Worm (Caenorhabditis elegans) whole organism, L2 larva: ENCODE measurements around the gene K09D9.3.

Experiments used
- C34F6.9 ChIP-seq: fragments of 150-350 bp; optimal IDR thresholded peaks from 2 replicates; lab custom pipeline; 2014; ENCODE audit warnings: missing biosample characterization, missing genetic modification characterization
- F13H6.1 ChIP-seq: sonication (generic microtip); optimal IDR thresholded peaks from 2 replicates; lab custom pipeline; 2016; ENCODE audit warnings: missing genetic modification characterization, missing compliant biosample characterization
- R02D3.7 ChIP-seq: fragments of 150-350 bp; optimal IDR thresholded peaks from 2 replicates; lab custom pipeline; 2014; ENCODE audit warnings: missing biosample characterization, missing genetic modification characterization
- ZK546.5 ChIP-seq: sonication (generic microtip); optimal IDR thresholded peaks from 2 replicates; lab custom pipeline; 2017; ENCODE audit warnings: missing biosample characterization, missing genetic modification characterization
- alr-1 ChIP-seq: fragments of 150-350 bp; optimal IDR thresholded peaks from 2 replicates; lab custom pipeline; 2014; ENCODE audit warnings: missing biosample characterization, missing genetic modification characterization
- aly-2 ChIP-seq: fragments of 150-350 bp; optimal IDR thresholded peaks from 2 replicates; lab custom pipeline; 2014; ENCODE audit warnings: missing biosample characterization, missing genetic modification characterization
- ama-1 ChIP-seq: fragments of 150-350 bp; optimal IDR thresholded peaks from 2 replicates; lab custom pipeline; 2018; ENCODE audit warnings: inconsistent platforms
- blmp-1 ChIP-seq: sonication (generic microtip); optimal IDR thresholded peaks from 2 replicates; lab custom pipeline; 2017; ENCODE audit warnings: missing genetic modification characterization, mild to moderate bottlenecking, missing compliant biosample characterization, antibody characterized with exemption, moderate library complexity; ENCODE audit not compliant: insufficient read depth
- ceh-16 ChIP-seq: fragments of 150-350 bp; optimal IDR thresholded peaks from 2 replicates; lab custom pipeline; 2014; ENCODE audit warnings: missing biosample characterization, missing genetic modification characterization
- crh-2 ChIP-seq: sonication (generic microtip); optimal IDR thresholded peaks from 2 replicates; lab custom pipeline; 2017; ENCODE audit warnings: missing biosample characterization, missing genetic modification characterization
- dmd-4 ChIP-seq: sonication (generic microtip); optimal IDR thresholded peaks from 2 replicates; lab custom pipeline; 2017; ENCODE audit warnings: missing biosample characterization, missing genetic modification characterization
- fos-1 ChIP-seq: fragments of 150-350 bp; optimal IDR thresholded peaks from 2 replicates; lab custom pipeline; 2014; ENCODE audit warnings: missing biosample characterization, missing genetic modification characterization
- gmeb-1 ChIP-seq: fragments of 150-350 bp; optimal IDR thresholded peaks from 2 replicates; lab custom pipeline; 2014; ENCODE audit warnings: missing biosample characterization, missing genetic modification characterization
- lin-11 ChIP-seq: fragments of 150-350 bp; sonication (generic microtip); optimal IDR thresholded peaks from 2 replicates; lab custom pipeline; 2014; ENCODE audit warnings: missing biosample characterization, missing genetic modification characterization, inconsistent platforms, mixed read lengths
- lin-13 ChIP-seq: fragments of 150-350 bp; optimal IDR thresholded peaks from 2 replicates; lab custom pipeline; 2014; ENCODE audit warnings: missing biosample characterization, missing genetic modification reagents, missing genetic modification characterization
- lin-39 ChIP-seq: fragments of 150-350 bp; optimal IDR thresholded peaks from 2 replicates; lab custom pipeline; 2014; ENCODE audit warnings: missing biosample characterization, missing genetic modification reagents, missing genetic modification characterization
- lsy-2 ChIP-seq, 2 experiments: fragments of 150-350 bp in 1 of 2; sonication (generic microtip) in 1 of 2; optimal IDR thresholded peaks; 2 replicates each; lab custom pipeline; 2014 to 2017; ENCODE audit warnings: missing biosample characterization in 2 of 2, missing genetic modification characterization in 2 of 2
- mab-5 ChIP-seq: fragments of 150-350 bp; optimal IDR thresholded peaks from 2 replicates; lab custom pipeline; 2014; ENCODE audit warnings: missing biosample characterization, missing genetic modification characterization
- mbf-1 ChIP-seq: sonication (generic microtip); optimal IDR thresholded peaks from 2 replicates; lab custom pipeline; 2017; ENCODE audit warnings: missing biosample characterization, missing genetic modification characterization
- mdl-1 ChIP-seq, 2 experiments: fragments of 150-350 bp in 1 of 2; sonication (generic microtip) in 1 of 2; optimal IDR thresholded peaks; 2 replicates each; lab custom pipeline; 2017; ENCODE audit warnings: missing biosample characterization in 2 of 2, missing genetic modification characterization in 2 of 2
- nhr-10 ChIP-seq: sonication (generic microtip); optimal IDR thresholded peaks from 2 replicates; lab custom pipeline; 2017; ENCODE audit warnings: missing biosample characterization, missing genetic modification characterization
- nhr-11 ChIP-seq: fragments of 150-350 bp; optimal IDR thresholded peaks from 2 replicates; lab custom pipeline; 2014; ENCODE audit warnings: missing biosample characterization, missing genetic modification characterization
- nhr-12 ChIP-seq: fragments of 150-350 bp; optimal IDR thresholded peaks from 2 replicates; lab custom pipeline; 2014; ENCODE audit warnings: missing biosample characterization, missing genetic modification characterization
- nhr-129 ChIP-seq: fragments of 150-350 bp; optimal IDR thresholded peaks from 2 replicates; lab custom pipeline; 2014; ENCODE audit warnings: missing biosample characterization, missing genetic modification characterization
- nhr-21 ChIP-seq: fragments of 150-350 bp; optimal IDR thresholded peaks from 2 replicates; lab custom pipeline; 2014; ENCODE audit warnings: missing biosample characterization, missing genetic modification characterization
- nhr-23 ChIP-seq: fragments of 150-350 bp; optimal IDR thresholded peaks from 2 replicates; lab custom pipeline; 2014; ENCODE audit warnings: missing biosample characterization, missing genetic modification reagents, missing genetic modification characterization
- nhr-25 ChIP-seq: fragments of 150-350 bp; sonication (generic microtip); optimal IDR thresholded peaks from 3 replicates; lab custom pipeline; 2014; ENCODE audit warnings: missing biosample characterization, missing genetic modification characterization
- nhr-6 ChIP-seq: fragments of 150-350 bp; optimal IDR thresholded peaks from 2 replicates; lab custom pipeline; 2014; ENCODE audit warnings: missing biosample characterization, missing genetic modification characterization
- nhr-77 ChIP-seq: fragments of 150-350 bp; optimal IDR thresholded peaks from 2 replicates; lab custom pipeline; 2014; ENCODE audit warnings: missing biosample characterization, missing genetic modification characterization
- sem-4 ChIP-seq: fragments of 150-350 bp; optimal IDR thresholded peaks from 2 replicates; lab custom pipeline; 2014; ENCODE audit warnings: missing biosample characterization, missing genetic modification reagents, missing genetic modification characterization
- skn-1 ChIP-seq: sonication (generic microtip); optimal IDR thresholded peaks from 2 replicates; lab custom pipeline; 2017; ENCODE audit warnings: missing biosample characterization, missing genetic modification characterization
- sma-9 ChIP-seq, 2 experiments: fragments of 150-350 bp in 1 of 2; sonication (generic microtip) in 1 of 2; optimal IDR thresholded peaks; 2 replicates each; lab custom pipeline; 2014 to 2016; ENCODE audit warnings: missing genetic modification characterization in 2 of 2, mild to moderate bottlenecking in 1 of 2, missing biosample characterization in 1 of 2, missing compliant biosample characterization in 1 of 2, missing genetic modification reagents in 1 of 2, moderate library complexity in 1 of 2
- snpc-4 ChIP-seq: fragments of 150-350 bp; optimal IDR thresholded peaks from 2 replicates; lab custom pipeline; 2014; ENCODE audit warnings: missing biosample characterization, missing genetic modification characterization
- unc-39 ChIP-seq: fragments of 150-350 bp; optimal IDR thresholded peaks from 2 replicates; lab custom pipeline; 2014; ENCODE audit warnings: missing biosample characterization, missing genetic modification characterization
- unc-55 ChIP-seq: fragments of 150-350 bp; sonication (generic microtip); optimal IDR thresholded peaks from 3 replicates; lab custom pipeline; 2014; ENCODE audit warnings: missing biosample characterization, missing genetic modification reagents, missing genetic modification characterization
- unc-62 ChIP-seq: fragments of 150-350 bp; optimal IDR thresholded peaks from 2 replicates; lab custom pipeline; 2014; ENCODE audit warnings: missing biosample characterization, missing genetic modification reagents, missing genetic modification characterization
- zag-1 ChIP-seq: fragments of 150-350 bp; optimal IDR thresholded peaks from 2 replicates; lab custom pipeline; 2014; ENCODE audit warnings: missing biosample characterization, missing genetic modification characterization
- ztf-11 ChIP-seq: sonication (generic microtip); optimal IDR thresholded peaks from 2 replicates; lab custom pipeline; 2017; ENCODE audit warnings: missing biosample characterization, missing genetic modification characterization
- ztf-4 ChIP-seq: fragments of 150-350 bp; optimal IDR thresholded peaks from 2 replicates; lab custom pipeline; 2014; ENCODE audit warnings: missing biosample characterization, missing genetic modification characterization

K09D9.3 gene

ce11 chrV:4022309-4022708 lies 3.0 kb downstream of the K09D9.3 start, which contains the start of gene cyp-35A3:
Gene cyp-35A3, plus strand, starts transcription at chrV:4022609.
- no peak for TF ChIP-seq ztf-4 (tag; lab: Kevin White, UChicago)
- TF ChIP-seq unc-62 (GFP tag; lab: Kevin White, UChicago): no peak
- no peak for TF ChIP-seq aly-2 (tag; lab: Kevin White, UChicago)
- no peak for TF ChIP-seq gmeb-1 (tag; lab: Kevin White, UChicago)
- no peak for TF ChIP-seq nhr-21 (tag; lab: Kevin White, UChicago)
- no peak for TF ChIP-seq nhr-77 (tag; lab: Kevin White, UChicago)
- no peak for TF ChIP-seq lin-39
- no peak for TF ChIP-seq alr-1 (tag; lab: Kevin White, UChicago)
- TF ChIP-seq unc-55 (GFP tag; lab: Kevin White, UChicago): no peak
- no peak for TF ChIP-seq nhr-6 (tag; lab: Kevin White, UChicago)
- no peak for TF ChIP-seq ztf-11 (tag; lab: Kevin White, UChicago)
- no peak for TF ChIP-seq zag-1 (tag; lab: Kevin White, UChicago)
- TF ChIP-seq fos-1: no peak
- TF ChIP-seq nhr-11 (tag; lab: Kevin White, UChicago): no peak
- no peak for TF ChIP-seq mdl-1 (tag; optimal IDR thresholded peaks at IDR 0.05; lab: Kevin White, UChicago)

- no peak for TF ChIP-seq lin-13 (GFP tag; lab: Kevin White, UChicago)
- TF ChIP-seq ztf-11 (tag; lab: Kevin White, UChicago): no peak
- TF ChIP-seq nhr-10: no peak
- no peak for TF ChIP-seq nhr-77 (tag; lab: Kevin White, UChicago)
- no peak for TF ChIP-seq mab-5 (tag; lab: Kevin White, UChicago)
- TF ChIP-seq alr-1 (tag; lab: Kevin White, UChicago): no peak
- no peak for TF ChIP-seq sem-4 (tag; lab: Kevin White, UChicago)
- no peak for TF ChIP-seq unc-55 (GFP tag; lab: Kevin White, UChicago)
- no peak for TF ChIP-seq lin-39
- no peak for TF ChIP-seq C34F6.9
- TF ChIP-seq snpc-4 (tag; lab: Kevin White, UChicago): no peak
- TF ChIP-seq zag-1 (tag; lab: Kevin White, UChicago): no peak
- no peak for TF ChIP-seq nhr-12
- peak; percentile 67 for TF ChIP-seq skn-1 (tag; lab: Kevin White, UChicago)
- TF ChIP-seq fos-1: peak; percentile 97
- no peak for TF ChIP-seq dmd-4 (tag; lab: Kevin White, UChicago)
- no peak for TF ChIP-seq mbf-1
- no peak for TF ChIP-seq ama-1 (lab: Kevin White, UChicago)
- no peak for TF ChIP-seq unc-39
- no peak for TF ChIP-seq lin-11 (tag; lab: Kevin White, UChicago)
- TF ChIP-seq nhr-6 (tag; lab: Kevin White, UChicago): no peak
- peak; percentile 86 for TF ChIP-seq nhr-129
- no peak for TF ChIP-seq mdl-1 (tag; optimal IDR thresholded peaks at IDR 0.05; lab: Kevin White, UChicago)
- TF ChIP-seq blmp-1 (tag; lab: Kevin White, UChicago): no peak
- peak; percentile 46 for TF ChIP-seq gmeb-1 (tag; lab: Kevin White, UChicago)
- TF ChIP-seq nhr-11 (tag; lab: Kevin White, UChicago): no peak
- no peak for TF ChIP-seq nhr-25 (tag; lab: Kevin White, UChicago)
- TF ChIP-seq nhr-23 (tag; lab: Kevin White, UChicago): no peak
- peak; percentile 34 for TF ChIP-seq crh-2 (tag; lab: Kevin White, UChicago)
- no peak for TF ChIP-seq nhr-21 (tag; lab: Kevin White, UChicago)
- TF ChIP-seq ztf-4 (tag; lab: Kevin White, UChicago): no peak
- no peak for TF ChIP-seq lsy-2 (tag; optimal IDR thresholded peaks at IDR 0.05; lab: Kevin White, UChicago)
- TF ChIP-seq sma-9 (GFP tag; optimal IDR thresholded peaks at IDR 0.05; lab: Kevin White, UChicago): peak; percentile 59
- TF ChIP-seq sma-9 (tag; optimal IDR thresholded peaks at IDR 0.05; lab: Kevin White, UChicago): no peak
- no peak for TF ChIP-seq ceh-16
- no peak for TF ChIP-seq F13H6.1 (tag; lab: Kevin White, UChicago)
- TF ChIP-seq R02D3.7 (tag; lab: Kevin White, UChicago): no peak
These were observed 5.5 kb downstream of the K09D9.3 start, which contains the start of gene K09D9.1 for ce11 chrV:4024777-4025176. Gene K09D9.1, plus strand, starts transcription at chrV:4025047.

- TF ChIP-seq lsy-2 (tag; optimal IDR thresholded peaks at IDR 0.05; lab: Kevin White, UChicago) (no peak), nhr-77 (tag; lab: Kevin White, UChicago) (no peak), sma-9 (GFP tag; optimal IDR thresholded peaks at IDR 0.05; lab: Kevin White, UChicago) (peak; percentile 20), sma-9 (tag; optimal IDR thresholded peaks at IDR 0.05; lab: Kevin White, UChicago) (no peak), fos-1 (peak; percentile 7), unc-55 (GFP tag; lab: Kevin White, UChicago) (no peak), unc-62 (GFP tag; lab: Kevin White, UChicago) (no peak), lin-39 (no peak), ZK546.5 (tag; lab: Kevin White, UChicago) (no peak), nhr-129 (peak; percentile 23), lin-11 (tag; lab: Kevin White, UChicago) (no peak)
These were observed 10.3 kb downstream of the K09D9.3 start for ce11 chrV:4029627-4030026.
